Worm (Caenorhabditis elegans) whole organism, L3 larva: ENCODE measurements around the gene F56D6.23.

Source experiments
- R02D3.7 ChIP-seq: fragments of 150-350 bp; optimal IDR thresholded peaks from 2 replicates; lab custom pipeline; 2014; ENCODE audit warnings: missing biosample characterization, missing genetic modification characterization
- ZK546.5 ChIP-seq: sonication (generic microtip); optimal IDR thresholded peaks from 2 replicates; lab custom pipeline; 2017; ENCODE audit warnings: missing biosample characterization, missing genetic modification characterization
- aly-2 ChIP-seq: fragments of 150-350 bp; optimal IDR thresholded peaks from 2 replicates; lab custom pipeline; 2014; ENCODE audit warnings: missing biosample characterization, missing genetic modification characterization
- ama-1 ChIP-seq: fragments of 150-350 bp; optimal IDR thresholded peaks from 2 replicates; lab custom pipeline; 2018
- ceh-16 ChIP-seq: sonication (generic microtip); optimal IDR thresholded peaks from 2 replicates; lab custom pipeline; 2017; ENCODE audit warnings: missing biosample characterization, missing genetic modification characterization
- ceh-28 ChIP-seq: fragments of 150-350 bp; optimal IDR thresholded peaks from 2 replicates; lab custom pipeline; 2014; ENCODE audit warnings: missing biosample characterization, missing genetic modification reagents, missing genetic modification characterization
- ceh-82 ChIP-seq: fragments of 150-350 bp; optimal IDR thresholded peaks from 2 replicates; lab custom pipeline; 2014; ENCODE audit warnings: missing biosample characterization, missing genetic modification characterization
- ceh-9 ChIP-seq: sonication (generic microtip); optimal IDR thresholded peaks from 2 replicates; lab custom pipeline; 2018; ENCODE audit warnings: missing biosample characterization, missing genetic modification characterization
- daf-12 ChIP-seq: fragments of 150-350 bp; optimal IDR thresholded peaks from 2 replicates; lab custom pipeline; 2014; ENCODE audit warnings: missing biosample characterization, missing genetic modification reagents, missing genetic modification characterization
- egl-27 ChIP-seq: sonication (generic microtip); optimal IDR thresholded peaks from 4 replicates; lab custom pipeline; 2017; ENCODE audit warnings: missing biosample characterization, missing genetic modification reagents, missing genetic modification characterization
- egl-5 ChIP-seq: fragments of 150-350 bp; optimal IDR thresholded peaks from 2 replicates; lab custom pipeline; 2017; ENCODE audit warnings: missing biosample characterization, missing genetic modification reagents, missing genetic modification characterization, inconsistent platforms
- elt-1 ChIP-seq: fragments of 150-350 bp; optimal IDR thresholded peaks from 2 replicates; lab custom pipeline; 2014; ENCODE audit warnings: missing biosample characterization, missing genetic modification characterization
- elt-2 ChIP-seq: sonication (generic microtip); optimal IDR thresholded peaks from 2 replicates; lab custom pipeline; 2016; ENCODE audit warnings: missing genetic modification reagents, mild to moderate bottlenecking, missing genetic modification characterization, missing compliant biosample characterization
- elt-3 ChIP-seq, 3 experiments: fragments of 150-350 bp in 1 of 3; sonication (generic microtip) in 2 of 3; optimal IDR thresholded peaks; 2 replicates in 2 of 3; 4 replicates in 1 of 3; lab custom pipeline; 2014 to 2017; ENCODE audit warnings: missing biosample characterization in 3 of 3, missing genetic modification characterization in 3 of 3
- eor-1 ChIP-seq, 2 experiments: fragments of 150-350 bp; optimal IDR thresholded peaks; 2 replicates each; lab custom pipeline; 2014 to 2018; ENCODE audit warnings: missing biosample characterization in 2 of 2, missing genetic modification characterization in 2 of 2
- fkh-10 ChIP-seq: sonication (generic microtip); optimal IDR thresholded peaks from 2 replicates; lab custom pipeline; 2017; ENCODE audit warnings: missing biosample characterization, missing genetic modification reagents, missing genetic modification characterization
- fkh-2 ChIP-seq: fragments of 150-350 bp; optimal IDR thresholded peaks from 2 replicates; lab custom pipeline; 2014; ENCODE audit warnings: missing biosample characterization, missing genetic modification reagents, missing genetic modification characterization
- fos-1 ChIP-seq: fragments of 150-350 bp; optimal IDR thresholded peaks from 2 replicates; lab custom pipeline; 2014; ENCODE audit warnings: missing biosample characterization, missing genetic modification characterization
- hmg-11 ChIP-seq: sonication (generic microtip); optimal IDR thresholded peaks from 2 replicates; lab custom pipeline; 2016; ENCODE audit warnings: missing genetic modification characterization, missing compliant biosample characterization
- jun-1 ChIP-seq: fragments of 150-350 bp; optimal IDR thresholded peaks from 2 replicates; lab custom pipeline; 2014; ENCODE audit warnings: missing biosample characterization, missing genetic modification reagents, missing genetic modification characterization
- lin-15B ChIP-seq: fragments of 150-350 bp; optimal IDR thresholded peaks from 2 replicates; lab custom pipeline; 2014; ENCODE audit warnings: missing biosample characterization, missing genetic modification characterization
- lin-39 ChIP-seq: fragments of 150-350 bp; optimal IDR thresholded peaks from 2 replicates; lab custom pipeline; 2018; ENCODE audit warnings: missing biosample characterization, missing genetic modification reagents, missing genetic modification characterization
- lsy-12 ChIP-seq: sonication (generic microtip); optimal IDR thresholded peaks from 2 replicates; lab custom pipeline; 2016; ENCODE audit warnings: mild to moderate bottlenecking, missing genetic modification characterization, missing compliant biosample characterization
- mdl-1 ChIP-seq: fragments of 150-350 bp; optimal IDR thresholded peaks from 2 replicates; lab custom pipeline; 2014; ENCODE audit warnings: missing biosample characterization, missing genetic modification characterization
- mml-1 ChIP-seq: fragments of 150-350 bp; sonication (generic microtip); optimal IDR thresholded peaks from 3 replicates; lab custom pipeline; 2014; ENCODE audit warnings: missing biosample characterization, missing genetic modification characterization
- nfya-1 ChIP-seq: sonication (generic microtip); optimal IDR thresholded peaks from 2 replicates; lab custom pipeline; 2017; ENCODE audit warnings: missing genetic modification characterization, mild to moderate bottlenecking, missing compliant biosample characterization, antibody characterized with exemption, moderate library complexity; ENCODE audit not compliant: insufficient read depth
- nhr-11 ChIP-seq: fragments of 150-350 bp; optimal IDR thresholded peaks from 2 replicates; lab custom pipeline; 2014; ENCODE audit warnings: missing biosample characterization, missing genetic modification characterization
- nhr-12 ChIP-seq: fragments of 150-350 bp; optimal IDR thresholded peaks from 2 replicates; lab custom pipeline; 2014; ENCODE audit warnings: missing biosample characterization, missing genetic modification characterization
- nhr-23 ChIP-seq: fragments of 150-350 bp; optimal IDR thresholded peaks from 2 replicates; lab custom pipeline; 2014; ENCODE audit warnings: missing biosample characterization, missing genetic modification reagents, missing genetic modification characterization
- nhr-237 ChIP-seq: fragments of 150-350 bp; optimal IDR thresholded peaks from 2 replicates; lab custom pipeline; 2014; ENCODE audit warnings: missing biosample characterization, missing genetic modification characterization
- nhr-25 ChIP-seq: sonication (generic microtip); optimal IDR thresholded peaks from 2 replicates; lab custom pipeline; 2017; ENCODE audit warnings: missing biosample characterization, missing genetic modification characterization
- nhr-28 ChIP-seq: fragments of 150-350 bp; optimal IDR thresholded peaks from 2 replicates; lab custom pipeline; 2014; ENCODE audit warnings: missing biosample characterization, missing genetic modification characterization
- nhr-43 ChIP-seq: sonication (generic microtip); optimal IDR thresholded peaks from 2 replicates; lab custom pipeline; 2016; ENCODE audit warnings: mild to moderate bottlenecking, missing genetic modification characterization, missing compliant biosample characterization; ENCODE audit not compliant: poor library complexity, severe bottlenecking
- nhr-67 ChIP-seq: fragments of 150-350 bp; optimal IDR thresholded peaks from 2 replicates; lab custom pipeline; 2014; ENCODE audit warnings: missing biosample characterization, missing genetic modification characterization
- nhr-76 ChIP-seq: fragments of 150-350 bp; sonication (generic microtip); optimal IDR thresholded peaks from 5 replicates; lab custom pipeline; 2014; ENCODE audit warnings: missing biosample characterization, missing genetic modification characterization
- nhr-77 ChIP-seq: fragments of 150-350 bp; optimal IDR thresholded peaks from 2 replicates; lab custom pipeline; 2014; ENCODE audit warnings: missing biosample characterization, missing genetic modification characterization
- pha-4 ChIP-seq: fragments of 150-350 bp; optimal IDR thresholded peaks from 2 replicates; lab custom pipeline; 2014; ENCODE audit warnings: missing biosample characterization, missing genetic modification reagents, missing genetic modification characterization
- pqm-1 ChIP-seq: fragments of 150-350 bp; optimal IDR thresholded peaks from 2 replicates; lab custom pipeline; 2017; ENCODE audit warnings: missing biosample characterization, missing genetic modification characterization, inconsistent platforms
- sea-2 ChIP-seq: fragments of 150-350 bp; sonication (generic microtip); optimal IDR thresholded peaks from 4 replicates; lab custom pipeline; 2014; ENCODE audit warnings: missing biosample characterization, missing genetic modification reagents, missing genetic modification characterization
- skn-1 ChIP-seq: fragments of 150-350 bp; optimal IDR thresholded peaks from 2 replicates; lab custom pipeline; 2014; ENCODE audit warnings: missing biosample characterization, missing genetic modification characterization
- snpc-4 ChIP-seq: fragments of 150-350 bp; optimal IDR thresholded peaks from 2 replicates; lab custom pipeline; 2014; ENCODE audit warnings: missing biosample characterization, missing genetic modification characterization
- tbx-2 ChIP-seq: sonication (generic microtip); optimal IDR thresholded peaks from 2 replicates; lab custom pipeline; 2016; ENCODE audit warnings: mild to moderate bottlenecking, missing genetic modification characterization, missing compliant biosample characterization
- unc-39 ChIP-seq: sonication (generic microtip); optimal IDR thresholded peaks from 4 replicates; lab custom pipeline; 2017; ENCODE audit warnings: missing biosample characterization, missing genetic modification characterization
- unc-62 ChIP-seq: fragments of 150-350 bp; sonication (generic microtip); optimal IDR thresholded peaks from 4 replicates; lab custom pipeline; 2014; ENCODE audit warnings: missing biosample characterization, missing genetic modification reagents, missing genetic modification characterization
- zag-1 ChIP-seq: fragments of 150-350 bp; optimal IDR thresholded peaks from 2 replicates; lab custom pipeline; 2014; ENCODE audit warnings: missing biosample characterization, missing genetic modification characterization
- ztf-11 ChIP-seq: fragments of 150-350 bp; optimal IDR thresholded peaks from 2 replicates; lab custom pipeline; 2014; ENCODE audit warnings: missing biosample characterization, missing genetic modification characterization
- ztf-4 ChIP-seq: fragments of 150-350 bp; optimal IDR thresholded peaks from 2 replicates; lab custom pipeline; 2014; ENCODE audit warnings: missing biosample characterization, missing genetic modification characterization

Gene F56D6.23

ce11 chrIV:3875260-3875659 is 43.0 kb upstream of the F56D6.23 start:
- no peak for TF ChIP-seq unc-62 (GFP tag; lab: Kevin White, UChicago)
- no peak for TF ChIP-seq zag-1
- no peak for TF ChIP-seq elt-1 (tag; lab: Kevin White, UChicago)
- no peak for TF ChIP-seq ztf-4 (tag; lab: Kevin White, UChicago)
- TF ChIP-seq fkh-10 (GFP tag; lab: Kevin White, UChicago): no peak
- no peak for TF ChIP-seq nhr-76 (tag; lab: Kevin White, UChicago)
- no peak for TF ChIP-seq ceh-16
- TF ChIP-seq aly-2: no peak
- TF ChIP-seq nhr-23 (tag; lab: Kevin White, UChicago): peak; percentile 31
- no peak for TF ChIP-seq unc-39 (tag; lab: Kevin White, UChicago)
- TF ChIP-seq nfya-1 (tag; lab: Kevin White, UChicago): peak; percentile 12
- no peak for TF ChIP-seq ama-1 (lab: Kevin White, UChicago)
- TF ChIP-seq tbx-2: no peak
- TF ChIP-seq lin-15B (tag; lab: Kevin White, UChicago): peak; percentile 30
- TF ChIP-seq mml-1 (tag; lab: Kevin White, UChicago): no peak
- no peak for TF ChIP-seq ceh-9 (tag; lab: Kevin White, UChicago)
- no peak for TF ChIP-seq ztf-11 (tag; lab: Kevin White, UChicago)
- no peak for TF ChIP-seq fkh-2 (tag; lab: Kevin White, UChicago)
- TF ChIP-seq pqm-1 (tag; lab: Kevin White, UChicago): peak; percentile 31
- TF ChIP-seq elt-3 (tag; optimal IDR thresholded peaks at IDR 0.05; lab: Kevin White, UChicago): no peak
- TF ChIP-seq nhr-77: no peak
- TF ChIP-seq mdl-1 (tag; lab: Kevin White, UChicago): no peak
- TF ChIP-seq sea-2: no peak
- TF ChIP-seq ceh-82 (tag; lab: Kevin White, UChicago): no peak
- TF ChIP-seq egl-5 (tag; lab: Kevin White, UChicago): peak; percentile 100
- peak; percentile 63 for TF ChIP-seq egl-27 (tag; lab: Kevin White, UChicago)
- TF ChIP-seq skn-1: no peak
- no peak for TF ChIP-seq nhr-43
- peak; percentile 80 for TF ChIP-seq pha-4 (tag; lab: Kevin White, UChicago)
- TF ChIP-seq ZK546.5 (tag; lab: Kevin White, UChicago): no peak
- peak; percentile 66 for TF ChIP-seq fos-1
- TF ChIP-seq nhr-11 (tag; lab: Kevin White, UChicago): no peak
- TF ChIP-seq ceh-28: no peak
- no peak for TF ChIP-seq daf-12 (tag; lab: Kevin White, UChicago)
- no peak for TF ChIP-seq nhr-12
- TF ChIP-seq eor-1 (tag; optimal IDR thresholded peaks at IDR 0.05; lab: Kevin White, UChicago): no peak
- no peak for TF ChIP-seq nhr-25 (tag; lab: Kevin White, UChicago)
- TF ChIP-seq nhr-237 (tag; lab: Kevin White, UChicago): no peak
- TF ChIP-seq lsy-12 (tag; lab: Kevin White, UChicago): no peak
- no peak for TF ChIP-seq R02D3.7
- peak; percentile 19 for TF ChIP-seq elt-2 (tag; lab: Kevin White, UChicago)
- peak; percentile 22 for TF ChIP-seq snpc-4 (tag; lab: Kevin White, UChicago)
- no peak for TF ChIP-seq hmg-11 (tag; lab: Kevin White, UChicago)
- TF ChIP-seq lin-39: peak; percentile 66
- TF ChIP-seq nhr-67 (tag; lab: Kevin White, UChicago): no peak
- no peak for TF ChIP-seq nhr-28 (tag; lab: Kevin White, UChicago)
- peak; percentile 85 for TF ChIP-seq jun-1 (tag; lab: Kevin White, UChicago)

ce11 chrIV:3876955-3877354 is 41.3 kb upstream of the F56D6.23 start:
- TF ChIP-seq nhr-43 (no peak), hmg-11 (tag; lab: Kevin White, UChicago) (no peak)
